Fruit fly (Drosophila melanogaster) Kc167 (cell line): ENCODE results near the gene CG10353.

Source experiments
- Myc ChIP-seq: fragments of >200 bp; optimal IDR thresholded peaks from 2 replicates; lab custom pipeline; 2017; ENCODE audit warnings: missing external identifiers
- Sin3A ChIP-seq: fragments of >200 bp; optimal IDR thresholded peaks from 2 replicates; lab custom pipeline; 2018; ENCODE audit warnings: missing external identifiers
- h ChIP-seq: fragments of >200 bp; optimal IDR thresholded peaks from 3 replicates; lab custom pipeline; 2018; ENCODE audit warnings: missing external identifiers
- ttk ChIP-seq: sonication (Bioruptor generic); optimal IDR thresholded peaks from 2 replicates; lab custom pipeline; 2017; ENCODE audit warnings: missing external identifiers

- no peak for TF ChIP-seq Myc (lab: Kevin White, UChicago)
- no peak for TF ChIP-seq ttk (lab: Kevin White, UChicago)
- no peak for TF ChIP-seq Sin3A
- TF ChIP-seq h (lab: Kevin White, UChicago): no peak
These were observed 5.3 kb downstream of the CG10353 start for dm6 chrX:11881686-11882085.
